Worm (Caenorhabditis elegans) whole organism, L4/young adult: ENCODE data around the gene clec-60.

ENCODE experiments used
- W03F9.2 ChIP-seq: fragments of 150-350 bp; optimal IDR thresholded peaks from 2 replicates; lab custom pipeline; 2014; ENCODE audit warnings: missing biosample characterization, missing genetic modification characterization
- him-1 ChIP-seq: sonication (generic microtip); optimal IDR thresholded peaks from 2 replicates; lab custom pipeline; 2016; ENCODE audit warnings: missing genotype, missing genetic modification reagents, missing genetic modification characterization, missing compliant biosample characterization

- no peak for TF ChIP-seq him-1 (tag; lab: Kevin White, UChicago)
- no peak for TF ChIP-seq W03F9.2
Measured at ce11 chrII:10449707-10450106, 32.0 kb downstream of the clec-60 start, which contains the start of gene lin-56.
